Worm (Caenorhabditis elegans) whole organism, midembryonic: ENCODE results near the gene Y32B12C.1.

Experiments used
- T22C8.4 ChIP-seq: fragments of 200-800 bp; sonication (Bioruptor generic); IDR thresholded peaks from 2 replicates; pipeline ENCODE4 v1.3.6; 2022; ENCODE audit warnings: missing genetic modification characterization, missing compliant biosample characterization
- cog-1 ChIP-seq: sonication (generic microtip); optimal IDR thresholded peaks from 2 replicates; lab custom pipeline; 2016; ENCODE audit warnings: missing genetic modification characterization, missing compliant biosample characterization
- flt-1 ChIP-seq: fragments of 200-800 bp; sonication (Bioruptor generic); IDR thresholded peaks from 2 replicates; pipeline ENCODE4 v1.3.6; 2022; ENCODE audit warnings: missing genetic modification characterization, missing compliant biosample characterization
- klf-2 ChIP-seq: fragments of 200-800 bp; sonication (Bioruptor generic); conservative IDR thresholded peaks from 2 replicates; pipeline ENCODE4 v1.3.6; 2022; ENCODE audit warnings: missing genetic modification reagents, missing genetic modification characterization, missing compliant biosample characterization
- med-1 ChIP-seq: sonication (generic microtip); optimal IDR thresholded peaks from 2 replicates; lab custom pipeline; 2017; ENCODE audit warnings: missing genetic modification characterization, mild to moderate bottlenecking, missing compliant biosample characterization, antibody characterized with exemption, missing genetic modification reagents; ENCODE audit not compliant: insufficient read depth
- ref-1 ChIP-seq: fragments of 200-800 bp; sonication (Bioruptor generic); conservative IDR thresholded peaks from 2 replicates; pipeline ENCODE4 v1.3.6; 2022; ENCODE audit warnings: missing genetic modification reagents, missing genetic modification characterization, missing compliant biosample characterization
- tab-1 ChIP-seq: fragments of 200-800 bp; sonication (Bioruptor generic); IDR thresholded peaks from 2 replicates; pipeline ENCODE4 v1.3.6; 2022; ENCODE audit warnings: missing genetic modification characterization, missing compliant biosample characterization
- ztf-23 ChIP-seq: fragments of 200-800 bp; sonication (Bioruptor generic); IDR thresholded peaks from 2 replicates; pipeline ENCODE4 v1.3.6; 2022; ENCODE audit warnings: missing genetic modification reagents, missing genetic modification characterization, missing compliant biosample characterization
- ztf-29 ChIP-seq: fragments of 200-800 bp; sonication (Bioruptor generic); IDR thresholded peaks from 2 replicates; pipeline ENCODE4 v1.3.6; 2022; ENCODE audit warnings: missing genetic modification reagents, missing genetic modification characterization, missing compliant biosample characterization

Gene Y32B12C.1

ce11 chrV:16622754-16623261 lies 16.4 kb downstream of the Y32B12C.1 start, which contains the start of gene Y70C5A.2:
Gene Y70C5A.2, minus strand, starts transcription at chrV:16623211.
- TF ChIP-seq tab-1 (GFP tag; lab: Robert Waterston, UW): no peak
- TF ChIP-seq ref-1: no peak
- no peak for TF ChIP-seq cog-1 (tag; lab: Kevin White, UChicago)
- TF ChIP-seq klf-2 (GFP tag; lab: Robert Waterston, UW): no peak
- TF ChIP-seq med-1 (GFP tag; lab: Kevin White, UChicago): no peak
- TF ChIP-seq T22C8.4 (GFP tag; lab: Robert Waterston, UW): no peak
- no peak for TF ChIP-seq ztf-23 (GFP tag; lab: Robert Waterston, UW)
- TF ChIP-seq flt-1 (GFP tag; lab: Robert Waterston, UW): no peak
- TF ChIP-seq ztf-29 (GFP tag; lab: Robert Waterston, UW): no peak

ce11 chrV:16627962-16628361 lies 21.5 kb downstream of the Y32B12C.1 start, which contains the start of gene oac-53:
Gene oac-53, minus strand, starts transcription at chrV:16627970.
- TF ChIP-seq T22C8.4 (GFP tag; lab: Robert Waterston, UW) (no peak), cog-1 (tag; lab: Kevin White, UChicago) (no peak), ref-1 (no peak)

- TF ChIP-seq tab-1 (GFP tag; lab: Robert Waterston, UW) (no peak), med-1 (GFP tag; lab: Kevin White, UChicago) (no peak), klf-2 (GFP tag; lab: Robert Waterston, UW) (no peak), T22C8.4 (GFP tag; lab: Robert Waterston, UW) (no peak)
Measured at ce11 chrV:16628991-16629390, 22.6 kb downstream of the Y32B12C.1 start, which contains the start of gene W06G6.2. Gene W06G6.2, plus strand, starts transcription at chrV:16629291.

ce11 chrV:16629600-16629999 lies 23.2 kb downstream of the Y32B12C.1 start, which contains the start of gene srd-21:
Gene srd-21, plus strand, starts transcription at chrV:16629900.
- no peak for TF ChIP-seq ztf-29 (GFP tag; lab: Robert Waterston, UW)
- no peak for TF ChIP-seq tab-1 (GFP tag; lab: Robert Waterston, UW)
- no peak for TF ChIP-seq klf-2 (GFP tag; lab: Robert Waterston, UW)
- TF ChIP-seq med-1 (GFP tag; lab: Kevin White, UChicago): no peak
- TF ChIP-seq flt-1 (GFP tag; lab: Robert Waterston, UW): no peak
- TF ChIP-seq ztf-23 (GFP tag; lab: Robert Waterston, UW): no peak
- TF ChIP-seq T22C8.4 (GFP tag; lab: Robert Waterston, UW): no peak
- TF ChIP-seq cog-1 (tag; lab: Kevin White, UChicago): no peak
- TF ChIP-seq ref-1: no peak

- TF ChIP-seq ref-1 (no peak), cog-1 (tag; lab: Kevin White, UChicago) (no peak), ztf-23 (GFP tag; lab: Robert Waterston, UW) (no peak), tab-1 (GFP tag; lab: Robert Waterston, UW) (no peak), T22C8.4 (GFP tag; lab: Robert Waterston, UW) (no peak), med-1 (GFP tag; lab: Kevin White, UChicago) (no peak), ztf-29 (GFP tag; lab: Robert Waterston, UW) (no peak), flt-1 (GFP tag; lab: Robert Waterston, UW) (no peak), klf-2 (GFP tag; lab: Robert Waterston, UW) (no peak)
Measured at ce11 chrV:16635911-16636310, 29.5 kb downstream of the Y32B12C.1 start, which contains the start of gene mltn-11. Gene mltn-11, plus strand, starts transcription at chrV:16636186.

- TF ChIP-seq ref-1 (no peak), med-1 (GFP tag; lab: Kevin White, UChicago) (no peak), flt-1 (GFP tag; lab: Robert Waterston, UW) (no peak), cog-1 (tag; lab: Kevin White, UChicago) (no peak), klf-2 (GFP tag; lab: Robert Waterston, UW) (no peak), ztf-23 (GFP tag; lab: Robert Waterston, UW) (no peak), T22C8.4 (GFP tag; lab: Robert Waterston, UW) (no peak), tab-1 (GFP tag; lab: Robert Waterston, UW) (no peak)
Measured at ce11 chrV:16638204-16638603, 31.8 kb downstream of the Y32B12C.1 start, which contains the start of gene srw-76. Gene srw-76, minus strand, starts transcription at chrV:16638304.

ce11 chrV:16640366-16640765 lies 34.0 kb downstream of the Y32B12C.1 start:
- no peak for TF ChIP-seq ztf-23 (GFP tag; lab: Robert Waterston, UW)
- TF ChIP-seq tab-1 (GFP tag; lab: Robert Waterston, UW): no peak
- TF ChIP-seq ztf-29 (GFP tag; lab: Robert Waterston, UW): no peak

- TF ChIP-seq T22C8.4 (GFP tag; lab: Robert Waterston, UW) (no peak), ref-1 (no peak), med-1 (GFP tag; lab: Kevin White, UChicago) (no peak), klf-2 (GFP tag; lab: Robert Waterston, UW) (no peak), ztf-23 (GFP tag; lab: Robert Waterston, UW) (no peak), flt-1 (GFP tag; lab: Robert Waterston, UW) (no peak), tab-1 (GFP tag; lab: Robert Waterston, UW) (no peak), cog-1 (tag; lab: Kevin White, UChicago) (no peak), ztf-29 (GFP tag; lab: Robert Waterston, UW) (no peak)
Measured at ce11 chrV:16643558-16643957, 37.1 kb downstream of the Y32B12C.1 start, which contains the start of gene srw-77. Gene srw-77, minus strand, starts transcription at chrV:16643658.

- no peak for TF ChIP-seq klf-2 (GFP tag; lab: Robert Waterston, UW)
- no peak for TF ChIP-seq ztf-23 (GFP tag; lab: Robert Waterston, UW)
- no peak for TF ChIP-seq ref-1
- no peak for TF ChIP-seq cog-1 (tag; lab: Kevin White, UChicago)
- no peak for TF ChIP-seq T22C8.4 (GFP tag; lab: Robert Waterston, UW)
- TF ChIP-seq med-1 (GFP tag; lab: Kevin White, UChicago): no peak
- TF ChIP-seq flt-1 (GFP tag; lab: Robert Waterston, UW): no peak
- TF ChIP-seq tab-1 (GFP tag; lab: Robert Waterston, UW): no peak
- TF ChIP-seq ztf-29 (GFP tag; lab: Robert Waterston, UW): no peak
Measured at ce11 chrV:16645201-16645940, 39.0 kb downstream of the Y32B12C.1 start, which contains the start of gene W06G6.17. Gene W06G6.17, minus strand, starts transcription at chrV:16645251.
